Fruit fly (Drosophila melanogaster) S2 (cell line): Measurements from ENCODE around the gene CG10730.

Source experiments
- CG8478 ChIP-seq: fragments of >200 bp; optimal IDR thresholded peaks from 2 replicates; lab custom pipeline; 2018
- CTCF ChIP-seq, 2 experiments: fragments of >200 bp; optimal IDR thresholded peaks; 2 replicates each; lab custom pipeline; 2018

dm6 chr2L:20027382-20027919 is 44.5 kb downstream of the CG10730 start, which contains the start of gene sNPF:
- TF ChIP-seq CTCF (optimal IDR thresholded peaks at IDR 0.05; lab: Kevin White, UChicago) (no peak), CG8478 (lab: Kevin White, UChicago) (no peak)
